Worm (Caenorhabditis elegans) whole organism, L4 larva: ENCODE data around the gene sshk-1.

Source experiments
- ZK546.5 ChIP-seq, 2 experiments: sonication (generic microtip); optimal IDR thresholded peaks; 2 replicates each; lab custom pipeline; 2017; ENCODE audit warnings: missing biosample characterization in 2 of 2, missing genetic modification characterization in 2 of 2
- ama-1 ChIP-seq: fragments of 150-350 bp; optimal IDR thresholded peaks from 2 replicates; lab custom pipeline; 2014; ENCODE audit warnings: inconsistent platforms, mixed read lengths
- ces-1 ChIP-seq: fragments of 150-350 bp; sonication (generic microtip); optimal IDR thresholded peaks from 4 replicates; lab custom pipeline; 2014; ENCODE audit warnings: missing biosample characterization, missing genetic modification reagents, missing genetic modification characterization
- fkh-10 ChIP-seq: fragments of 150-350 bp; optimal IDR thresholded peaks from 2 replicates; lab custom pipeline; 2014; ENCODE audit warnings: missing biosample characterization, missing genetic modification reagents, missing genetic modification characterization
- hlh-30 ChIP-seq: sonication (generic microtip); optimal IDR thresholded peaks from 2 replicates; lab custom pipeline; 2017; ENCODE audit warnings: antibody characterized with exemption, mild to moderate bottlenecking, missing genetic modification characterization, missing compliant biosample characterization; ENCODE audit not compliant: insufficient read depth
- lin-15B ChIP-seq: fragments of 150-350 bp; sonication (generic microtip); optimal IDR thresholded peaks from 3 replicates; lab custom pipeline; 2014; ENCODE audit warnings: missing biosample characterization, missing genetic modification characterization
- mdl-1 ChIP-seq, 2 experiments: fragments of 150-350 bp in 1 of 2; sonication (generic microtip) in 1 of 2; optimal IDR thresholded peaks; 2 replicates each; lab custom pipeline; 2014 to 2017; ENCODE audit warnings: missing biosample characterization in 2 of 2, missing genetic modification characterization in 2 of 2
- pha-4 ChIP-seq, 2 experiments: fragments of 150-350 bp in 1 of 2; fragments of 200-800 bp in 1 of 2; sonication (Bioruptor generic) in 1 of 2; IDR thresholded peaks in 1 of 2; optimal IDR thresholded peaks in 1 of 2; 2 replicates each; pipeline versions ENCODE4 v1.3.6 to Lab custom; 2014 to 2022; ENCODE audit warnings: missing genetic modification characterization in 2 of 2, missing genetic modification reagents in 2 of 2, missing biosample characterization in 1 of 2, missing compliant biosample characterization in 1 of 2
- spr-1 ChIP-seq: sonication (generic microtip); optimal IDR thresholded peaks from 2 replicates; lab custom pipeline; 2016; ENCODE audit warnings: mild to moderate bottlenecking, missing genetic modification characterization, missing compliant biosample characterization
- unc-62 ChIP-seq, 3 experiments: fragments of 150-350 bp in 1 of 3; sonication (generic microtip); optimal IDR thresholded peaks in 2 of 3; peaks in 1 of 3; 1 replicate in 1 of 3; 2 replicates in 2 of 3; lab custom pipeline; 2014 to 2017; ENCODE audit warnings: missing biosample characterization in 3 of 3, missing genetic modification characterization in 3 of 3, missing genetic modification reagents in 3 of 3, missing genotype in 1 of 3

ce11 chrV:20820033-20820432 is 4.1 kb downstream of the sshk-1 start, which contains the start of gene T03D8.6:
- TF ChIP-seq ces-1 (GFP tag; lab: Kevin White, UChicago) (no peak), fkh-10 (no peak), spr-1 (tag; lab: Kevin White, UChicago) (no peak), lin-15B (no peak), mdl-1 (tag; optimal IDR thresholded peaks at IDR 0.05; lab: Kevin White, UChicago) (no peak), hlh-30 (tag; lab: Kevin White, UChicago) (no peak), unc-62 (GFP tag; optimal IDR thresholded peaks at IDR 0.05 in 1 of 2; lab: Kevin White, UChicago) (no peak), unc-62 (tag; optimal IDR thresholded peaks at IDR 0.05; lab: Kevin White, UChicago) (no peak), ama-1 (lab: Kevin White, UChicago) (no peak), ZK546.5 (tag; optimal IDR thresholded peaks at IDR 0.05; lab: Kevin White, UChicago) (no peak), pha-4 (GFP tag; IDR thresholded peaks at IDR 0.05; lab: Robert Waterston, UW) (no peak), pha-4 (tag; optimal IDR thresholded peaks at IDR 0.05; lab: Kevin White, UChicago) (no peak)
